Fruit fly (Drosophila melanogaster) whole organism, embryonic: ENCODE measurements around the gene Cyp12a5.

Source experiments
- Aef1 ChIP-seq: fragments of 200-800 bp; sonication (Bioruptor generic); IDR thresholded peaks from 3 replicates; pipeline ENCODE4 v1.3.6; 2022; ENCODE audit warnings: missing biosample characterization, missing genetic modification characterization
- BEAF-32 ChIP-seq: fragments of 200-800 bp; sonication (Bioruptor generic); optimal IDR thresholded peaks from 3 replicates; lab custom pipeline; 2017; ENCODE audit warnings: missing biosample characterization, missing genetic modification characterization, mild to moderate bottlenecking, moderate library complexity, missing genetic modification reagents
- CG10543 ChIP-seq: fragments of 200-800 bp; sonication (Bioruptor generic); optimal IDR thresholded peaks from 3 replicates; lab custom pipeline; 2017; ENCODE audit warnings: missing biosample characterization, mild to moderate bottlenecking, missing genetic modification characterization, moderate library complexity
- CG12071 ChIP-seq: fragments of 200-800 bp; sonication (Bioruptor generic); optimal IDR thresholded peaks from 3 replicates; lab custom pipeline; 2018; ENCODE audit warnings: missing biosample characterization, mild to moderate bottlenecking, missing genetic modification characterization
- CG1233 ChIP-seq: fragments of 200-800 bp; sonication (Bioruptor generic); optimal IDR thresholded peaks from 4 replicates; lab custom pipeline; 2018; ENCODE audit warnings: missing biosample characterization, mild to moderate bottlenecking, missing genetic modification characterization
- CG12659 ChIP-seq: fragments of 200-800 bp; sonication (Bioruptor generic); optimal IDR thresholded peaks from 3 replicates; lab custom pipeline; 2017; ENCODE audit warnings: mild to moderate bottlenecking, missing biosample characterization, missing genetic modification reagents, missing genetic modification characterization
- CG13123 ChIP-seq: fragments of 200-800 bp; sonication (Bioruptor generic); optimal IDR thresholded peaks from 2 replicates; lab custom pipeline; 2016; ENCODE audit warnings: missing biosample characterization, missing genetic modification characterization
- CG13775 ChIP-seq: fragments of 200-800 bp; sonication (Bioruptor generic); optimal IDR thresholded peaks from 3 replicates; lab custom pipeline; 2017; ENCODE audit warnings: missing biosample characterization, mild to moderate bottlenecking, missing genetic modification characterization
- CG30403 ChIP-seq: fragments of 200-800 bp; sonication (Bioruptor generic); optimal IDR thresholded peaks from 3 replicates; lab custom pipeline; 2016; ENCODE audit warnings: missing biosample characterization, missing genetic modification characterization
- CG3065 ChIP-seq: fragments of 200-800 bp; sonication (Bioruptor generic); optimal IDR thresholded peaks from 2 replicates; lab custom pipeline; 2016; ENCODE audit warnings: missing biosample characterization, missing genetic modification characterization
- CG31365 ChIP-seq: fragments of 200-800 bp; sonication (Bioruptor generic); optimal IDR thresholded peaks from 2 replicates; lab custom pipeline; 2018; ENCODE audit warnings: missing biosample characterization, mild to moderate bottlenecking, missing genetic modification characterization
- CG3407 ChIP-seq: fragments of 200-800 bp; sonication (Bioruptor generic); optimal IDR thresholded peaks from 2 replicates; lab custom pipeline; 2018; ENCODE audit warnings: missing biosample characterization, mild to moderate bottlenecking, missing genetic modification characterization
- CG3838 ChIP-seq: fragments of 200-800 bp; sonication (Bioruptor generic); optimal IDR thresholded peaks from 3 replicates; lab custom pipeline; 2016; ENCODE audit warnings: missing biosample characterization, missing genetic modification characterization
- CG3847 ChIP-seq: fragments of 200-800 bp; sonication (Bioruptor generic); IDR thresholded peaks from 2 replicates; pipeline ENCODE4 v1.3.6; 2022; ENCODE audit warnings: missing biosample characterization, missing genetic modification characterization
- CG4282 ChIP-seq: fragments of 200-800 bp; sonication (Bioruptor generic); optimal IDR thresholded peaks from 2 replicates; lab custom pipeline; 2016; ENCODE audit warnings: missing biosample characterization, missing genetic modification characterization
- CG4404 ChIP-seq: fragments of 200-800 bp; sonication (Bioruptor generic); IDR thresholded peaks from 2 replicates; pipeline ENCODE4 v1.3.6; 2022; ENCODE audit warnings: missing biosample characterization, missing genetic modification characterization
- CG5180 ChIP-seq: fragments of 200-800 bp; sonication (Bioruptor generic); optimal IDR thresholded peaks from 3 replicates; lab custom pipeline; 2017; ENCODE audit warnings: missing biosample characterization, missing genetic modification characterization, mild to moderate bottlenecking, moderate library complexity, missing genetic modification reagents
- CG7372 ChIP-seq: fragments of 200-800 bp; sonication (Bioruptor generic); IDR thresholded peaks from 2 replicates; pipeline ENCODE4 v1.3.6; 2022; ENCODE audit warnings: missing biosample characterization, missing genetic modification characterization
- CG7839 ChIP-seq: fragments of 200-800 bp; sonication (Bioruptor generic); optimal IDR thresholded peaks from 3 replicates; lab custom pipeline; 2018; ENCODE audit warnings: missing biosample characterization, mild to moderate bottlenecking, missing genetic modification characterization, moderate library complexity
- CG8944 ChIP-seq: fragments of 200-800 bp; sonication (Bioruptor generic); optimal IDR thresholded peaks from 3 replicates; lab custom pipeline; 2016; ENCODE audit warnings: missing biosample characterization, missing genetic modification characterization
- CG9215 ChIP-seq: fragments of 200-800 bp; sonication (Bioruptor generic); IDR thresholded peaks from 2 replicates; pipeline ENCODE4 v1.3.6; 2022; ENCODE audit warnings: missing biosample characterization, missing genetic modification characterization
- CG9932 ChIP-seq: fragments of 200-800 bp; sonication (Bioruptor generic); IDR thresholded peaks from 2 replicates; pipeline ENCODE4 v1.3.6; 2022; ENCODE audit warnings: missing biosample characterization, missing genetic modification characterization
- Chrac-16 ChIP-seq: fragments of 200-800 bp; sonication (Bioruptor generic); optimal IDR thresholded peaks from 3 replicates; lab custom pipeline; 2016; ENCODE audit warnings: missing biosample characterization, missing genetic modification characterization
- Doc2 ChIP-seq: fragments of 200-800 bp; sonication (Bioruptor generic); IDR thresholded peaks from 2 replicates; pipeline ENCODE4 v1.3.6; 2022; ENCODE audit warnings: missing biosample characterization, missing genetic modification characterization
- E2f1 ChIP-seq: fragments of 200-800 bp; sonication (Bioruptor generic); IDR thresholded peaks from 2 replicates; pipeline ENCODE4 v1.3.6; 2022; ENCODE audit warnings: missing biosample characterization, missing genetic modification characterization
- Elba2 ChIP-seq: fragments of 200-800 bp; sonication (Bioruptor generic); optimal IDR thresholded peaks from 3 replicates; lab custom pipeline; 2016; ENCODE audit warnings: missing biosample characterization, missing genetic modification characterization
- HHEX ChIP-seq: fragments of 200-800 bp; sonication (Bioruptor generic); optimal IDR thresholded peaks from 3 replicates; lab custom pipeline; 2017; ENCODE audit warnings: missing biosample characterization, mild to moderate bottlenecking, missing genetic modification characterization, missing genetic modification reagents
- Hey ChIP-seq: fragments of 200-800 bp; sonication (Bioruptor generic); optimal IDR thresholded peaks from 3 replicates; lab custom pipeline; 2018; ENCODE audit warnings: missing biosample characterization, mild to moderate bottlenecking, missing genetic modification characterization
- HmgZ ChIP-seq: fragments of 200-800 bp; sonication (Bioruptor generic); optimal IDR thresholded peaks from 2 replicates; lab custom pipeline; 2018; ENCODE audit warnings: missing biosample characterization, mild to moderate bottlenecking, missing genetic modification characterization
- Myb ChIP-seq: fragments of 200-800 bp; sonication (Bioruptor generic); optimal IDR thresholded peaks from 2 replicates; lab custom pipeline; 2016; ENCODE audit warnings: missing biosample characterization, missing genetic modification characterization
- Nf-YA ChIP-seq: fragments of 200-800 bp; sonication (Bioruptor generic); IDR thresholded peaks from 2 replicates; pipeline ENCODE4 v1.3.6; 2022; ENCODE audit warnings: missing biosample characterization, missing genetic modification characterization
- Sin3A ChIP-seq: fragments of >200 bp; optimal IDR thresholded peaks from 2 replicates; lab custom pipeline; 2018
- Ssrp ChIP-seq: fragments of 200-800 bp; sonication (Bioruptor generic); optimal IDR thresholded peaks from 2 replicates; lab custom pipeline; 2018; ENCODE audit warnings: missing biosample characterization, mild to moderate bottlenecking, missing genetic modification characterization, moderate library complexity
- ase ChIP-seq: fragments of 200-800 bp; sonication (Bioruptor generic); IDR thresholded peaks from 3 replicates; pipeline ENCODE4 v1.3.6; 2022; ENCODE audit warnings: missing biosample characterization, missing genetic modification characterization
- bsh ChIP-seq, 2 experiments: fragments of 200-800 bp; sonication (Bioruptor generic); optimal IDR thresholded peaks; 2 replicates each; lab custom pipeline; 2017 to 2018; ENCODE audit warnings: mild to moderate bottlenecking in 2 of 2, missing biosample characterization in 2 of 2, missing genetic modification characterization in 2 of 2, moderate library complexity in 1 of 2
- chm ChIP-seq: fragments of 200-800 bp; sonication (Bioruptor generic); IDR thresholded peaks from 2 replicates; pipeline ENCODE4 v1.3.6; 2022; ENCODE audit warnings: missing biosample characterization, missing genetic modification characterization
- danr ChIP-seq: fragments of 200-800 bp; sonication (Bioruptor generic); IDR thresholded peaks from 2 replicates; pipeline ENCODE4 v1.3.6; 2022; ENCODE audit warnings: missing biosample characterization, missing genetic modification characterization
- dimm ChIP-seq: fragments of 200-800 bp; sonication (Bioruptor generic); IDR thresholded peaks from 2 replicates; pipeline ENCODE4 v1.3.6; 2022; ENCODE audit warnings: missing biosample characterization, missing genetic modification characterization
- hkb ChIP-seq, 2 experiments: fragments of 200-800 bp in 1 of 2; fragments of >200 bp in 1 of 2; sonication (Bioruptor generic) in 1 of 2; IDR thresholded peaks in 1 of 2; optimal IDR thresholded peaks in 1 of 2; 2 replicates each; pipeline versions ENCODE4 v1.3.6 to Lab custom; 2017 to 2022; ENCODE audit warnings: missing biosample characterization in 1 of 2, missing genetic modification characterization in 1 of 2
- luna ChIP-seq: fragments of 200-800 bp; sonication (Bioruptor generic); optimal IDR thresholded peaks from 2 replicates; lab custom pipeline; 2016; ENCODE audit warnings: missing biosample characterization, missing genetic modification characterization
- mam ChIP-seq: fragments of 200-800 bp; sonication (Bioruptor generic); optimal IDR thresholded peaks from 3 replicates; lab custom pipeline; 2016; ENCODE audit warnings: missing biosample characterization, missing genetic modification characterization
- nerfin-2 ChIP-seq: fragments of 200-800 bp; sonication (Bioruptor generic); IDR thresholded peaks from 2 replicates; pipeline ENCODE4 v1.3.6; 2022; ENCODE audit warnings: missing biosample characterization, missing genetic modification characterization; ENCODE audit not compliant: partially characterized antibody
- nmo ChIP-seq: fragments of 200-800 bp; sonication (Bioruptor generic); optimal IDR thresholded peaks from 2 replicates; lab custom pipeline; 2018; ENCODE audit warnings: missing biosample characterization, mild to moderate bottlenecking, missing genetic modification characterization, moderate library complexity
- ssp ChIP-seq: fragments of 200-800 bp; sonication (Bioruptor generic); IDR thresholded peaks from 2 replicates; pipeline ENCODE4 v1.3.6; 2022; ENCODE audit warnings: missing biosample characterization, missing genetic modification characterization
- unc-4 ChIP-seq: fragments of 200-800 bp; sonication (Bioruptor generic); IDR thresholded peaks from 2 replicates; pipeline ENCODE4 v1.3.6; 2022; ENCODE audit warnings: missing biosample characterization, missing genetic modification characterization; ENCODE audit not compliant: partially characterized antibody
- usp ChIP-seq: fragments of >200 bp; optimal IDR thresholded peaks from 2 replicates; lab custom pipeline; 2017; ENCODE audit warnings: missing biosample characterization, missing genetic modification characterization
- zen ChIP-seq: fragments of 200-800 bp; sonication (Bioruptor generic); optimal IDR thresholded peaks from 3 replicates; lab custom pipeline; 2018; ENCODE audit warnings: missing biosample characterization, mild to moderate bottlenecking, missing genetic modification characterization, moderate library complexity
- zfh1 ChIP-seq: fragments of 200-800 bp; sonication (Bioruptor generic); IDR thresholded peaks from 3 replicates; pipeline ENCODE4 v1.3.6; 2022; ENCODE audit warnings: missing biosample characterization, missing genetic modification characterization

Cyp12a5 gene

dm6 chr3R:19096299-19097048, 36.0 kb upstream of the Cyp12a5 start, which contains the start of gene CG6040 (continued):
- no peak for TF ChIP-seq Doc2
- TF ChIP-seq bsh (GFP tag; optimal IDR thresholded peaks at IDR 0.05; lab: Kevin White, UChicago) = peak in 1 of 2 experiments; percentile 16
- peak; percentile 52 for TF ChIP-seq Elba2 (GFP tag; lab: Kevin White, UChicago)
- TF ChIP-seq CG7839 (tag; lab: Kevin White, UChicago) = peak; percentile 15
- TF ChIP-seq usp (GFP tag; lab: Kevin White, UChicago) = no peak
- no peak for TF ChIP-seq Nf-YA (GFP tag; lab: Robert Waterston, UW)
- TF ChIP-seq danr (GFP tag; lab: Robert Waterston, UW) = peak; percentile 8; the same call in 1 of the 2 replicates
- TF ChIP-seq hkb (optimal IDR thresholded peaks at IDR 0.05; lab: Kevin White, UChicago) = peak; percentile 94
- TF ChIP-seq hkb (GFP tag; IDR thresholded peaks at IDR 0.05; lab: Robert Waterston, UW) = peak; percentile 42; the same call in 1 of the 2 replicates
- TF ChIP-seq CG30403 (GFP tag; lab: Kevin White, UChicago) = peak; percentile 42
- TF ChIP-seq CG9215 (GFP tag; lab: Robert Waterston, UW) = no peak
- peak; percentile 51; the same call in 1 of the 3 replicates for TF ChIP-seq zfh1
- peak; percentile 83 for TF ChIP-seq nmo (GFP tag; lab: Kevin White, UChicago)
- no peak for TF ChIP-seq dimm (GFP tag; lab: Robert Waterston, UW)
- TF ChIP-seq CG31365 (tag; lab: Kevin White, UChicago) = peak; percentile 95
- peak; percentile 40 for TF ChIP-seq zen (tag; lab: Kevin White, UChicago)
- peak; percentile 44 for TF ChIP-seq CG3847
- peak; percentile 58 for TF ChIP-seq CG4282 (GFP tag; lab: Kevin White, UChicago)
- peak; percentile 46 for TF ChIP-seq mam (GFP tag; lab: Kevin White, UChicago)
- peak; percentile 11 for TF ChIP-seq HmgZ (tag; lab: Kevin White, UChicago)
- peak; percentile 39 for TF ChIP-seq Ssrp
- peak; percentile 82 for TF ChIP-seq Sin3A (lab: Kevin White, UChicago)
- peak; percentile 1 for TF ChIP-seq CG13123
- TF ChIP-seq E2f1 (GFP tag; lab: Robert Waterston, UW) = peak; percentile 45
- peak; percentile 85 for TF ChIP-seq Myb
- TF ChIP-seq CG9932 = peak; percentile 60
- TF ChIP-seq CG3407 (GFP tag; lab: Kevin White, UChicago) = peak; percentile 17
- peak; percentile 26; the same call in 1 of the 2 replicates for TF ChIP-seq ssp (GFP tag; lab: Robert Waterston, UW)
- 0 out of 2 replicates have a peak, but pooled peaks have one; percentile 10 for TF ChIP-seq CG7372
- peak; percentile 10 for TF ChIP-seq CG3838 (GFP tag; lab: Kevin White, UChicago)
- TF ChIP-seq Aef1 (GFP tag; lab: Robert Waterston, UW) = 0 out of 3 replicates have a peak, but pooled peaks have one; percentile 45
- peak; percentile 70 for TF ChIP-seq CG12659 (GFP tag; lab: Kevin White, UChicago)
- no peak for TF ChIP-seq CG12071
- peak; percentile 46 for TF ChIP-seq CG5180
- peak; percentile 51 for TF ChIP-seq CG8944 (GFP tag; lab: Kevin White, UChicago)
- TF ChIP-seq BEAF-32 (GFP tag; lab: Kevin White, UChicago) = peak; percentile 52
- peak; percentile 59 for TF ChIP-seq Chrac-16 (GFP tag; lab: Kevin White, UChicago)
- peak; percentile 46 for TF ChIP-seq luna (GFP tag; lab: Kevin White, UChicago)
- peak; percentile 14; the same call in 1 of the 2 replicates for TF ChIP-seq CG4404
- TF ChIP-seq CG10543 = peak; percentile 17
- TF ChIP-seq Hey (tag; lab: Kevin White, UChicago) = no peak
- peak; percentile 36 for TF ChIP-seq CG1233
- TF ChIP-seq unc-4 (GFP tag; lab: Robert Waterston, UW) = peak; percentile 27; the same call in 1 of the 2 replicates
- TF ChIP-seq HHEX = peak; percentile 42
- no peak for TF ChIP-seq ase (GFP tag; lab: Robert Waterston, UW)
- TF ChIP-seq CG13775 = peak; percentile 72
- 0 out of 2 replicates have a peak, but pooled peaks have one; percentile 26 for TF ChIP-seq nerfin-2
- no peak for TF ChIP-seq CG3065 (GFP tag; lab: Kevin White, UChicago)
- TF ChIP-seq chm = peak; percentile 69; the same call in 1 of the 2 replicates
